Fruit fly (Drosophila melanogaster) S2 (cell line): Measurements from ENCODE around the gene CG5177.

Source experiments
- CG8478 ChIP-seq: fragments of >200 bp; optimal IDR thresholded peaks from 2 replicates; lab custom pipeline; 2018
- CTCF ChIP-seq, 2 experiments: fragments of >200 bp; optimal IDR thresholded peaks; 2 replicates each; lab custom pipeline; 2018

DNA sequence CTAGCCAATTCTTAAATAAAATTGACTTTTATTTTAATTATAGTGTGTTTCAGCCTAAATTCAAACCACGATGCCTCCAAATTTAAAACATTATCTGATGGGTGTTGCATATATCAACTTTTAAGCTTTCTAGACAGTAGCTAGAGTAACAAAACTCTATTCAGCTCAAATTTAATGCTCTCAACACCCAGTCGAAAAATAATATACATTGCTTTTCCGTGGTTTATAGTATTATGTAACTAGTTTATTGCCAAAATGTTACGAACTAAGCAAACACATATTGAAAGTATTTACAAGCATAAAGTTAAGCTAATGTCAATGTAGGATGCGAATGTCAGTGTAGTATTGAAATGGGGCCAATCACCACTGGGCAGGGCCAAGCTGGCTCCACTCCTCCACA lies 25.3 kb downstream of the CG5177 start:
- no peak for TF ChIP-seq CG8478
- TF ChIP-seq CTCF (optimal IDR thresholded peaks at IDR 0.05; lab: Kevin White, UChicago) = no peak
